Worm (Caenorhabditis elegans) whole organism, L4 larva: Measurements from ENCODE around the gene mxl-3.

Experiments
- D1046.2 ChIP-seq: fragments of 200-800 bp; sonication (Bioruptor generic); IDR thresholded peaks from 2 replicates; pipeline ENCODE4 v1.3.6; 2022; ENCODE audit warnings: missing genetic modification characterization, missing compliant biosample characterization
- F10B5.3 ChIP-seq: sonication (generic microtip); optimal IDR thresholded peaks from 2 replicates; lab custom pipeline; 2016; ENCODE audit warnings: mild to moderate bottlenecking, missing genetic modification characterization, missing compliant biosample characterization
- F26F4.8 ChIP-seq: fragments of 200-800 bp; sonication (Bioruptor generic); conservative IDR thresholded peaks from 2 replicates; pipeline ENCODE4 v1.3.6; 2022; ENCODE audit warnings: missing genetic modification characterization, missing compliant biosample characterization
- F37D6.2 ChIP-seq: sonication (generic microtip); optimal IDR thresholded peaks from 2 replicates; lab custom pipeline; 2016; ENCODE audit warnings: mild to moderate bottlenecking, missing genetic modification characterization, missing compliant biosample characterization
- F44E2.7 ChIP-seq: fragments of 200-800 bp; sonication (Bioruptor generic); IDR thresholded peaks from 2 replicates; pipeline ENCODE4 v2.1.2; 2022; ENCODE audit warnings: missing genetic modification characterization, missing compliant biosample characterization
- R02D3.7 ChIP-seq: fragments of 150-350 bp; sonication (generic microtip); optimal IDR thresholded peaks from 3 replicates; lab custom pipeline; 2014; ENCODE audit warnings: missing biosample characterization, missing genetic modification characterization
- T26A8.4 ChIP-seq: fragments of 200-800 bp; sonication (Bioruptor generic); IDR thresholded peaks from 2 replicates; pipeline ENCODE4 v1.3.6; 2022; ENCODE audit warnings: missing genetic modification characterization, missing compliant biosample characterization
- ZK546.5 ChIP-seq, 2 experiments: sonication (generic microtip); optimal IDR thresholded peaks; 2 replicates each; lab custom pipeline; 2017; ENCODE audit warnings: missing biosample characterization in 2 of 2, missing genetic modification characterization in 2 of 2
- aha-1 ChIP-seq: fragments of 150-350 bp; peaks from one replicate; lab custom pipeline; 2014; ENCODE audit warnings: missing biosample characterization, missing genetic modification characterization
- aly-2 ChIP-seq: sonication (generic microtip); optimal IDR thresholded peaks from 2 replicates; lab custom pipeline; 2018; ENCODE audit warnings: missing biosample characterization, missing genetic modification characterization
- attf-4 ChIP-seq: sonication (generic microtip); optimal IDR thresholded peaks from 3 replicates; lab custom pipeline; 2017; ENCODE audit warnings: missing biosample characterization, missing genetic modification characterization
- ceh-44 ChIP-seq: fragments of 200-800 bp; sonication (Bioruptor generic); IDR thresholded peaks from 2 replicates; pipeline ENCODE4 v1.3.6; 2022; ENCODE audit warnings: missing genetic modification reagents, missing genetic modification characterization, missing compliant biosample characterization
- ceh-62 ChIP-seq: sonication (generic microtip); optimal IDR thresholded peaks from 2 replicates; lab custom pipeline; 2017; ENCODE audit warnings: missing biosample characterization, missing genetic modification characterization
- ces-1 ChIP-seq: fragments of 150-350 bp; sonication (generic microtip); optimal IDR thresholded peaks from 4 replicates; lab custom pipeline; 2014; ENCODE audit warnings: missing biosample characterization, missing genetic modification reagents, missing genetic modification characterization
- cey-2 ChIP-seq: sonication (generic microtip); optimal IDR thresholded peaks from 3 replicates; lab custom pipeline; 2017; ENCODE audit warnings: missing genetic modification characterization, mild to moderate bottlenecking, missing compliant biosample characterization, antibody characterized with exemption, borderline replicate concordance; ENCODE audit not compliant: insufficient read depth
- daf-12 ChIP-seq: fragments of 150-350 bp; optimal IDR thresholded peaks from 2 replicates; lab custom pipeline; 2014; ENCODE audit warnings: missing biosample characterization, missing genetic modification reagents, missing genetic modification characterization
- daf-16 ChIP-seq, 3 experiments: sonication (generic microtip); optimal IDR thresholded peaks; 2 replicates each; lab custom pipeline; 2016 to 2017; ENCODE audit warnings: missing genetic modification characterization in 3 of 3, missing genetic modification reagents in 3 of 3, mild to moderate bottlenecking in 2 of 3, missing compliant biosample characterization in 2 of 3, missing biosample characterization in 1 of 3, moderate library complexity in 1 of 3
- daf-8 ChIP-seq: fragments of 200-800 bp; sonication (Bioruptor generic); IDR thresholded peaks from 2 replicates; pipeline ENCODE4 v1.3.6; 2022; ENCODE audit warnings: missing genetic modification characterization, missing compliant biosample characterization
- dmd-8 ChIP-seq: fragments of 200-800 bp; sonication (Bioruptor generic); IDR thresholded peaks from 2 replicates; pipeline ENCODE4 v1.3.6; 2022; ENCODE audit warnings: missing genetic modification characterization, missing compliant biosample characterization
- dpl-1 ChIP-seq: fragments of 150-350 bp; optimal IDR thresholded peaks from 2 replicates; lab custom pipeline; 2014; ENCODE audit warnings: missing biosample characterization, missing genetic modification reagents, missing genetic modification characterization
- egl-27 ChIP-seq: sonication (generic microtip); optimal IDR thresholded peaks from 3 replicates; lab custom pipeline; 2017; ENCODE audit warnings: missing biosample characterization, missing genetic modification reagents, missing genetic modification characterization
- egl-43 ChIP-seq: fragments of 200-800 bp; sonication (Bioruptor generic); IDR thresholded peaks from 2 replicates; pipeline ENCODE4 v1.3.6; 2022; ENCODE audit warnings: missing genetic modification reagents, missing genetic modification characterization, missing compliant biosample characterization
- fkh-10 ChIP-seq: fragments of 150-350 bp; optimal IDR thresholded peaks from 2 replicates; lab custom pipeline; 2014; ENCODE audit warnings: missing biosample characterization, missing genetic modification reagents, missing genetic modification characterization
- fos-1 ChIP-seq: fragments of 150-350 bp; optimal IDR thresholded peaks from 2 replicates; lab custom pipeline; 2014; ENCODE audit warnings: missing biosample characterization, missing genetic modification characterization
- hlh-11 ChIP-seq: fragments of 200-800 bp; sonication (Bioruptor generic); optimal IDR thresholded peaks from 2 replicates; lab custom pipeline; 2018; ENCODE audit warnings: mild to moderate bottlenecking, missing genetic modification characterization, missing compliant biosample characterization
- hmg-1.1 ChIP-seq: fragments of 200-800 bp; sonication (Bioruptor generic); IDR thresholded peaks from 2 replicates; pipeline ENCODE4 v1.3.6; 2022; ENCODE audit warnings: missing genetic modification reagents, missing genetic modification characterization, missing compliant biosample characterization
- lin-13 ChIP-seq: fragments of 150-350 bp; optimal IDR thresholded peaks from 2 replicates; lab custom pipeline; 2014; ENCODE audit warnings: missing biosample characterization, missing genetic modification reagents, missing genetic modification characterization
- lsy-2 ChIP-seq, 2 experiments: fragments of 150-350 bp in 1 of 2; sonication (generic microtip) in 1 of 2; optimal IDR thresholded peaks; 2 replicates each; lab custom pipeline; 2014 to 2017; ENCODE audit warnings: missing biosample characterization in 2 of 2, missing genetic modification characterization in 2 of 2
- mdl-1 ChIP-seq, 2 experiments: fragments of 150-350 bp in 1 of 2; sonication (generic microtip) in 1 of 2; optimal IDR thresholded peaks; 2 replicates each; lab custom pipeline; 2014 to 2017; ENCODE audit warnings: missing biosample characterization in 2 of 2, missing genetic modification characterization in 2 of 2
- mep-1 ChIP-seq: fragments of 150-350 bp; sonication (generic microtip); optimal IDR thresholded peaks from 3 replicates; lab custom pipeline; 2014; ENCODE audit warnings: missing biosample characterization, missing genetic modification characterization
- mes-2 ChIP-seq: sonication (generic microtip); optimal IDR thresholded peaks from 2 replicates; lab custom pipeline; 2016; ENCODE audit warnings: missing genotype, mild to moderate bottlenecking, missing genetic modification characterization, missing compliant biosample characterization; ENCODE audit not compliant: poor library complexity, severe bottlenecking
- mxl-2 ChIP-seq: fragments of 200-800 bp; sonication (Bioruptor generic); conservative IDR thresholded peaks from 2 replicates; pipeline ENCODE4 v1.3.6; 2022; ENCODE audit warnings: missing genetic modification reagents, missing genetic modification characterization, missing compliant biosample characterization
- mxl-3 ChIP-seq: fragments of 200-800 bp; sonication (Bioruptor generic); optimal IDR thresholded peaks from 2 replicates; lab custom pipeline; 2018; ENCODE audit warnings: mild to moderate bottlenecking, missing genetic modification characterization, missing compliant biosample characterization
- nhr-102 ChIP-seq: sonication (generic microtip); optimal IDR thresholded peaks from 2 replicates; lab custom pipeline; 2016; ENCODE audit warnings: mild to moderate bottlenecking, missing genetic modification characterization, moderate library complexity, missing compliant biosample characterization
- nhr-11 ChIP-seq: fragments of 150-350 bp; optimal IDR thresholded peaks from 2 replicates; lab custom pipeline; 2014; ENCODE audit warnings: missing biosample characterization, missing genetic modification characterization
- nhr-111 ChIP-seq: fragments of 200-800 bp; sonication (Bioruptor generic); optimal IDR thresholded peaks from 2 replicates; lab custom pipeline; 2018; ENCODE audit warnings: mild to moderate bottlenecking, missing genetic modification characterization, missing compliant biosample characterization
- nhr-42 ChIP-seq: fragments of 200-800 bp; sonication (Bioruptor generic); IDR thresholded peaks from 2 replicates; pipeline ENCODE4 v1.3.6; 2022; ENCODE audit warnings: missing genetic modification characterization, missing compliant biosample characterization
- nhr-6 ChIP-seq: fragments of 150-350 bp; optimal IDR thresholded peaks from 2 replicates; lab custom pipeline; 2014; ENCODE audit warnings: missing biosample characterization, missing genetic modification characterization
- nhr-76 ChIP-seq: fragments of 150-350 bp; optimal IDR thresholded peaks from 2 replicates; lab custom pipeline; 2014; ENCODE audit warnings: missing biosample characterization, missing genetic modification characterization
- php-3 ChIP-seq: fragments of 200-800 bp; sonication (Bioruptor generic); IDR thresholded peaks from 2 replicates; pipeline ENCODE4 v1.3.6; 2022; ENCODE audit warnings: missing genetic modification reagents, missing genetic modification characterization, missing compliant biosample characterization
- rbr-2 ChIP-seq: sonication (generic microtip); optimal IDR thresholded peaks from 2 replicates; lab custom pipeline; 2016; ENCODE audit warnings: missing genotype, missing genetic modification characterization, missing compliant biosample characterization
- snpc-4 ChIP-seq: fragments of 150-350 bp; optimal IDR thresholded peaks from 2 replicates; lab custom pipeline; 2014; ENCODE audit warnings: missing biosample characterization, missing genetic modification characterization
- spr-1 ChIP-seq: sonication (generic microtip); optimal IDR thresholded peaks from 2 replicates; lab custom pipeline; 2016; ENCODE audit warnings: mild to moderate bottlenecking, missing genetic modification characterization, missing compliant biosample characterization
- spr-3 ChIP-seq: fragments of 200-800 bp; sonication (Bioruptor generic); optimal IDR thresholded peaks from 2 replicates; lab custom pipeline; 2018; ENCODE audit warnings: mild to moderate bottlenecking, missing genetic modification characterization, missing compliant biosample characterization
- tag-97 ChIP-seq: fragments of 200-800 bp; sonication (Bioruptor generic); IDR thresholded peaks from 2 replicates; pipeline ENCODE4 v1.3.6; 2022; ENCODE audit warnings: missing genetic modification characterization, missing compliant biosample characterization
- unc-130 ChIP-seq: sonication (generic microtip); optimal IDR thresholded peaks from 2 replicates; lab custom pipeline; 2016; ENCODE audit warnings: missing genetic modification reagents, missing genetic modification characterization, missing compliant biosample characterization
- unc-39 ChIP-seq: sonication (generic microtip); optimal IDR thresholded peaks from 2 replicates; lab custom pipeline; 2017; ENCODE audit warnings: missing biosample characterization, missing genetic modification characterization
- unc-62 ChIP-seq, 3 experiments: fragments of 150-350 bp in 1 of 3; sonication (generic microtip); optimal IDR thresholded peaks in 2 of 3; peaks in 1 of 3; 1 replicate in 1 of 3; 2 replicates in 2 of 3; lab custom pipeline; 2014 to 2017; ENCODE audit warnings: missing biosample characterization in 3 of 3, missing genetic modification characterization in 3 of 3, missing genetic modification reagents in 3 of 3, missing genotype in 1 of 3
- zag-1 ChIP-seq: fragments of 150-350 bp; optimal IDR thresholded peaks from 2 replicates; lab custom pipeline; 2014; ENCODE audit warnings: missing biosample characterization, missing genetic modification characterization
- zfp-3 ChIP-seq: fragments of 200-800 bp; sonication (Bioruptor generic); conservative IDR thresholded peaks from 2 replicates; pipeline ENCODE4 v1.3.6; 2022; ENCODE audit warnings: missing genetic modification reagents, missing genetic modification characterization, missing compliant biosample characterization
- ztf-11 ChIP-seq: fragments of 150-350 bp; optimal IDR thresholded peaks from 2 replicates; lab custom pipeline; 2014; ENCODE audit warnings: missing biosample characterization, missing genetic modification characterization
- ztf-7 ChIP-seq: fragments of 150-350 bp; optimal IDR thresholded peaks from 2 replicates; lab custom pipeline; 2014; ENCODE audit warnings: missing biosample characterization, missing genetic modification characterization

The mxl-3 gene

ce11 chrX:13310763-13311162, 39.8 kb downstream of the mxl-3 start (continued):
- no peak for TF ChIP-seq zfp-3
- no peak for TF ChIP-seq nhr-111 (GFP tag; lab: Kevin White, UChicago)
- peak in 1 of 2 experiments; percentile 62 for TF ChIP-seq mdl-1 (tag; optimal IDR thresholded peaks at IDR 0.05; lab: Kevin White, UChicago)
- TF ChIP-seq spr-3 (GFP tag; lab: Kevin White, UChicago), result no peak
- TF ChIP-seq fkh-10, result no peak
- TF ChIP-seq ztf-11 (tag; lab: Kevin White, UChicago), result no peak
- TF ChIP-seq lin-13, result no peak
- TF ChIP-seq snpc-4 (tag; lab: Kevin White, UChicago), result no peak
- no peak for TF ChIP-seq ceh-62 (tag; lab: Kevin White, UChicago)
- TF ChIP-seq php-3, result peak; percentile 93
- TF ChIP-seq dpl-1, result no peak
- TF ChIP-seq nhr-11 (tag; lab: Kevin White, UChicago), result no peak
- no peak for TF ChIP-seq egl-43 (GFP tag; lab: Robert Waterston, UW)
- TF ChIP-seq spr-1 (tag; lab: Kevin White, UChicago), result no peak
- peak; percentile 67 for TF ChIP-seq mxl-3 (GFP tag; lab: Kevin White, UChicago)
- TF ChIP-seq D1046.2 (GFP tag; lab: Robert Waterston, UW), result no peak
- no peak for TF ChIP-seq nhr-6
- no peak for TF ChIP-seq hmg-1.1 (GFP tag; lab: Robert Waterston, UW)
- TF ChIP-seq aly-2, result no peak
- no peak for TF ChIP-seq daf-8
- TF ChIP-seq daf-16 (GFP tag; optimal IDR thresholded peaks at IDR 0.05; lab: Kevin White, UChicago), result peak in 1 of 2 experiments; percentile 86
- TF ChIP-seq daf-16 (tag; optimal IDR thresholded peaks at IDR 0.05; lab: Kevin White, UChicago), result peak; percentile 100
- no peak for TF ChIP-seq dmd-8
- no peak for TF ChIP-seq nhr-42 (GFP tag; lab: Robert Waterston, UW)
- TF ChIP-seq ceh-44 (GFP tag; lab: Robert Waterston, UW), result no peak
- no peak for TF ChIP-seq F44E2.7
- TF ChIP-seq ZK546.5 (tag; optimal IDR thresholded peaks at IDR 0.05; lab: Kevin White, UChicago), result no peak
- TF ChIP-seq ces-1 (GFP tag; lab: Kevin White, UChicago), result no peak
- peak; percentile 27 for TF ChIP-seq mes-2 (tag; lab: Kevin White, UChicago)
- no peak for TF ChIP-seq F37D6.2 (tag; lab: Kevin White, UChicago)
- TF ChIP-seq F26F4.8, result no peak
- TF ChIP-seq F10B5.3 (tag; lab: Kevin White, UChicago), result no peak
- no peak for TF ChIP-seq T26A8.4 (GFP tag; lab: Robert Waterston, UW)
- no peak for TF ChIP-seq attf-4 (tag; lab: Kevin White, UChicago)
- TF ChIP-seq mxl-2 (GFP tag; lab: Robert Waterston, UW), result no peak
- no peak for TF ChIP-seq ztf-7 (tag; lab: Kevin White, UChicago)
- no peak for TF ChIP-seq lsy-2 (tag; optimal IDR thresholded peaks at IDR 0.05; lab: Kevin White, UChicago)
- no peak for TF ChIP-seq aha-1 (tag; lab: Kevin White, UChicago)
- TF ChIP-seq mep-1 (tag; lab: Kevin White, UChicago), result peak; percentile 34
- no peak for TF ChIP-seq zag-1 (tag; lab: Kevin White, UChicago)
- TF ChIP-seq unc-130 (GFP tag; lab: Kevin White, UChicago), result no peak
- TF ChIP-seq unc-62 (GFP tag; optimal IDR thresholded peaks at IDR 0.05 in 1 of 2; lab: Kevin White, UChicago), result no peak
- no peak for TF ChIP-seq unc-62 (tag; optimal IDR thresholded peaks at IDR 0.05; lab: Kevin White, UChicago)
- no peak for TF ChIP-seq rbr-2 (tag; lab: Kevin White, UChicago)
- peak; percentile 74 for TF ChIP-seq nhr-102 (tag; lab: Kevin White, UChicago)
- no peak for TF ChIP-seq fos-1 (tag; lab: Kevin White, UChicago)
- no peak for TF ChIP-seq egl-27
- no peak for TF ChIP-seq cey-2
- TF ChIP-seq daf-12, result no peak
- no peak for TF ChIP-seq unc-39 (tag; lab: Kevin White, UChicago)
- TF ChIP-seq R02D3.7 (tag; lab: Kevin White, UChicago), result no peak
- TF ChIP-seq hlh-11 (tag; lab: Kevin White, UChicago), result peak; percentile 91
- TF ChIP-seq nhr-76 (tag; lab: Kevin White, UChicago), result no peak
- TF ChIP-seq tag-97, result no peak
